Worm (Caenorhabditis elegans): ENCODE data around the gene gcl-1.

The gcl-1 gene

ce11 chrIV:13370235-13370739 lies 42.4 kb downstream of the gcl-1 start, which contains the start of the genes rla-2, popl-7 and Y62E10A.24:
Gene rla-2 (minus strand): TSS chrIV:13370285.
Gene popl-7 (plus strand): TSS chrIV:13370689.
Gene Y62E10A.24 (plus strand): TSS chrIV:13370710.
- TF ChIP-seq jun-1 (tag; optimal IDR thresholded peaks at IDR 0.05) (no peak), lsy-2 (tag; optimal IDR thresholded peaks at IDR 0.05) (peak in 1 of 2 experiments; percentile 75), lin-13 (GFP tag; optimal IDR thresholded peaks at IDR 0.05) (no peak), T20F7.1 (GFP tag; optimal IDR thresholded peaks at IDR 0.05) (no peak), nhr-77 (tag; optimal IDR thresholded peaks at IDR 0.05) (peak; percentile 16), dpl-1 (GFP tag; optimal IDR thresholded peaks at IDR 0.05) (peak; percentile 44), ceh-62 (tag; optimal IDR thresholded peaks at IDR 0.05) (no peak), mes-2 (tag; optimal IDR thresholded peaks at IDR 0.05; ENCODE audit: poor library complexity, severe bottlenecking) (peak; percentile 58), ztf-7 (tag; optimal IDR thresholded peaks at IDR 0.05) (peak; percentile 40), lin-39 (tag; optimal IDR thresholded peaks at IDR 0.05) (no peak), mep-1 (tag; optimal IDR thresholded peaks at IDR 0.05) (peak; percentile 3), hlh-30 (tag; optimal IDR thresholded peaks at IDR 0.05; ENCODE audit: insufficient read depth) (peak; percentile 28), lin-38 (GFP tag; IDR thresholded peaks at IDR 0.05) (peak; percentile 39; the same call in 1 of the 2 replicates)

ce11 chrIV:13369120-13369842 lies 43.4 kb downstream of the gcl-1 start, which contains the start of gene agt-1:
Gene agt-1 (minus strand): TSS chrIV:13369412.
- TF ChIP-seq dpl-1 (GFP tag; optimal IDR thresholded peaks at IDR 0.05) (no peak), lin-39 (tag; optimal IDR thresholded peaks at IDR 0.05) (no peak), ZK337.2 (GFP tag; IDR thresholded peaks at IDR 0.05) (no peak), dmd-6 (GFP tag; IDR thresholded peaks at IDR 0.05) (no peak), Y5F2A.4 (GFP tag; optimal IDR thresholded peaks at IDR 0.05) (no peak), attf-4 (tag; optimal IDR thresholded peaks at IDR 0.05) (no peak), mdl-1 (tag; optimal IDR thresholded peaks at IDR 0.05) (no peak), mxl-3 (GFP tag; optimal IDR thresholded peaks at IDR 0.05) (no peak), F44E2.7 (GFP tag; IDR thresholded peaks at IDR 0.05) (no peak), zip-11 (GFP tag; IDR thresholded peaks at IDR 0.05) (no peak), saeg-2 (GFP tag; IDR thresholded peaks at IDR 0.05) (no peak), dmd-8 (GFP tag; IDR thresholded peaks at IDR 0.05) (0 out of 2 replicates have a peak, but pooled peaks have one; percentile 19), set-16 (GFP tag; IDR thresholded peaks at IDR 0.05) (peak; percentile 95), nhr-102 (tag; optimal IDR thresholded peaks at IDR 0.05) (peak; percentile 4), Y48G9A.11 (GFP tag; IDR thresholded peaks at IDR 0.05) (0 out of 2 replicates have a peak, but pooled peaks have one; percentile 17), nhr-42 (GFP tag; IDR thresholded peaks at IDR 0.05) (no peak), Y105C5A.15 (GFP tag; IDR thresholded peaks at IDR 0.05) (no peak), gei-8 (GFP tag; optimal IDR thresholded peaks at IDR 0.05) (no peak), lin-13 (GFP tag; optimal IDR thresholded peaks at IDR 0.05) (no peak), lin-1 (GFP tag; IDR thresholded peaks at IDR 0.05) (no peak), snpc-4 (tag; optimal IDR thresholded peaks at IDR 0.05) (no peak), spr-3 (GFP tag; optimal IDR thresholded peaks at IDR 0.05) (no peak), nhr-48 (tag; optimal IDR thresholded peaks at IDR 0.05) (no peak), skn-1 (tag; optimal IDR thresholded peaks at IDR 0.05) (no peak), F49E8.2 (tag; optimal IDR thresholded peaks at IDR 0.05; ENCODE audit: borderline replicate concordance) (peak; percentile 38), ctbp-1 (GFP tag; IDR thresholded peaks at IDR 0.05) (0 out of 2 replicates have a peak, but pooled peaks have one; percentile 47), madf-9 (GFP tag; conservative IDR thresholded peaks at IDR 0.05) (no peak), egl-27 (tag; optimal IDR thresholded peaks at IDR 0.05) (no peak), mdt-29 (GFP tag; IDR thresholded peaks at IDR 0.05) (0 out of 2 replicates have a peak, but pooled peaks have one; percentile 44), mxl-2 (GFP tag; conservative IDR thresholded peaks at IDR 0.05) (no peak), arid-1 (GFP tag; conservative IDR thresholded peaks at IDR 0.05) (peak; percentile 50; the same call in 1 of the 2 replicates), lin-29 (GFP tag; IDR thresholded peaks at IDR 0.05) (no peak), nhr-111 (GFP tag; optimal IDR thresholded peaks at IDR 0.05) (no peak), snpc-1.2 (GFP tag; IDR thresholded peaks at IDR 0.05) (peak; percentile 60), php-3 (GFP tag; IDR thresholded peaks at IDR 0.05) (no peak), nhr-11 (tag; optimal IDR thresholded peaks at IDR 0.05) (no peak), ces-1 (GFP tag; optimal IDR thresholded peaks at IDR 0.05) (no peak)

Measured in whole organism, L4 larva.